Worm (Caenorhabditis elegans) whole organism, young adult: ENCODE results near the gene fut-8.

Experiments used
- B0261.1 ChIP-seq: sonication (generic microtip); optimal IDR thresholded peaks from 2 replicates; lab custom pipeline; 2016; ENCODE audit warnings: mild to moderate bottlenecking, missing genetic modification characterization, moderate library complexity, missing compliant biosample characterization
- C17E4.6 ChIP-seq: fragments of 200-800 bp; sonication (Bioruptor generic); IDR thresholded peaks from 2 replicates; pipeline ENCODE4 v1.3.6; 2022; ENCODE audit warnings: missing genetic modification reagents, missing genetic modification characterization, missing compliant biosample characterization
- F10E7.11 ChIP-seq: sonication (generic microtip); optimal IDR thresholded peaks from 2 replicates; lab custom pipeline; 2017; ENCODE audit warnings: mild to moderate bottlenecking, missing genetic modification characterization, moderate library complexity, missing compliant biosample characterization
- F57A8.1 ChIP-seq: fragments of 200-800 bp; sonication (Bioruptor generic); optimal IDR thresholded peaks from 2 replicates; lab custom pipeline; 2018; ENCODE audit warnings: mild to moderate bottlenecking, missing genetic modification characterization, moderate library complexity, missing compliant biosample characterization
- F57C9.4 ChIP-seq: sonication (generic microtip); optimal IDR thresholded peaks from 2 replicates; lab custom pipeline; 2017; ENCODE audit warnings: mild to moderate bottlenecking, missing genetic modification characterization, missing compliant biosample characterization
- T07F8.4 ChIP-seq: sonication (generic microtip); optimal IDR thresholded peaks from 2 replicates; lab custom pipeline; 2016; ENCODE audit warnings: mild to moderate bottlenecking, missing genetic modification characterization, moderate library complexity, missing compliant biosample characterization
- T26A5.8 ChIP-seq: sonication (generic microtip); optimal IDR thresholded peaks from 2 replicates; lab custom pipeline; 2016; ENCODE audit warnings: missing genetic modification characterization, missing compliant biosample characterization
- Y53G8AR.9 ChIP-seq: fragments of 200-800 bp; sonication (Bioruptor generic); conservative IDR thresholded peaks from 2 replicates; pipeline ENCODE4 v1.3.6; 2022; ENCODE audit warnings: missing genetic modification reagents, missing genetic modification characterization, missing compliant biosample characterization
- ama-1 ChIP-seq, 3 experiments: fragments of 150-350 bp in 1 of 3; sonication (generic microtip) in 2 of 3; optimal IDR thresholded peaks; 2 replicates each; lab custom pipeline; 2014 to 2018; ENCODE audit warnings: missing biosample characterization in 2 of 3, missing genetic modification characterization in 2 of 3, missing genetic modification reagents in 2 of 3
- aptf-3 ChIP-seq: fragments of 200-800 bp; sonication (Bioruptor generic); IDR thresholded peaks from 2 replicates; pipeline ENCODE4 v1.3.6; 2022; ENCODE audit warnings: missing genetic modification characterization, missing compliant biosample characterization
- attf-6 ChIP-seq: fragments of 200-800 bp; sonication (Bioruptor generic); IDR thresholded peaks from 2 replicates; pipeline ENCODE4 v1.3.6; 2022; ENCODE audit warnings: missing genetic modification reagents, missing genetic modification characterization, missing compliant biosample characterization
- ccch-3 ChIP-seq: fragments of 200-800 bp; sonication (Bioruptor generic); optimal IDR thresholded peaks from 2 replicates; lab custom pipeline; 2018; ENCODE audit warnings: mild to moderate bottlenecking, missing genetic modification characterization, missing compliant biosample characterization
- cebp-1 ChIP-seq, 2 experiments: fragments of 200-800 bp in 1 of 2; sonication (Bioruptor generic) in 1 of 2; sonication (generic microtip) in 1 of 2; IDR thresholded peaks in 1 of 2; optimal IDR thresholded peaks in 1 of 2; 2 replicates each; pipeline versions ENCODE4 v1.3.6 to Lab custom; 2017 to 2022; ENCODE audit warnings: missing compliant biosample characterization in 2 of 2, missing genetic modification characterization in 2 of 2, mild to moderate bottlenecking in 1 of 2, missing genetic modification reagents in 1 of 2, moderate library complexity in 1 of 2
- ceh-58 ChIP-seq: fragments of 200-800 bp; sonication (Bioruptor generic); IDR thresholded peaks from 2 replicates; pipeline ENCODE4 v1.3.6; 2022; ENCODE audit warnings: missing genetic modification characterization, missing compliant biosample characterization
- dpl-1 ChIP-seq: fragments of 150-350 bp; optimal IDR thresholded peaks from 2 replicates; lab custom pipeline; 2014; ENCODE audit warnings: missing biosample characterization, missing genetic modification reagents, missing genetic modification characterization
- egrh-3 ChIP-seq: fragments of 200-800 bp; sonication (Bioruptor generic); IDR thresholded peaks from 2 replicates; pipeline ENCODE4 v1.3.6; 2022; ENCODE audit warnings: missing genetic modification reagents, missing genetic modification characterization, missing compliant biosample characterization
- fkh-3 ChIP-seq: sonication (generic microtip); optimal IDR thresholded peaks from 2 replicates; lab custom pipeline; 2016; ENCODE audit warnings: mild to moderate bottlenecking, missing genetic modification characterization, missing compliant biosample characterization
- him-1 ChIP-seq: sonication (generic microtip); optimal IDR thresholded peaks from 2 replicates; lab custom pipeline; 2016; ENCODE audit warnings: missing genotype, missing genetic modification reagents, missing genetic modification characterization, missing compliant biosample characterization
- hsf-1 ChIP-seq: fragments of 200-800 bp; sonication (Bioruptor generic); IDR thresholded peaks from 2 replicates; pipeline ENCODE4 v1.3.6; 2022; ENCODE audit warnings: missing genetic modification reagents, missing genetic modification characterization, missing compliant biosample characterization
- let-526 ChIP-seq: fragments of 200-800 bp; sonication (Bioruptor generic); IDR thresholded peaks from 2 replicates; pipeline ENCODE4 v1.3.6; 2022; ENCODE audit warnings: missing genetic modification reagents, missing genetic modification characterization, missing compliant biosample characterization
- let-607 ChIP-seq, 2 experiments: fragments of 200-800 bp in 1 of 2; sonication (Bioruptor generic) in 1 of 2; sonication (generic microtip) in 1 of 2; optimal IDR thresholded peaks; 2 replicates each; lab custom pipeline; 2016 to 2018; ENCODE audit warnings: mild to moderate bottlenecking in 2 of 2, missing compliant biosample characterization in 2 of 2, missing genetic modification characterization in 2 of 2, moderate library complexity in 2 of 2, missing genotype in 1 of 2
- mcd-1 ChIP-seq: fragments of 200-800 bp; sonication (Bioruptor generic); IDR thresholded peaks from 2 replicates; pipeline ENCODE4 v1.3.6; 2022; ENCODE audit warnings: missing genetic modification reagents, missing genetic modification characterization, missing compliant biosample characterization
- mel-28 ChIP-seq: sonication (generic microtip); optimal IDR thresholded peaks from 2 replicates; lab custom pipeline; 2016; ENCODE audit warnings: borderline replicate concordance, mild to moderate bottlenecking, missing genetic modification characterization, missing compliant biosample characterization
- nhr-179 ChIP-seq: sonication (generic microtip); optimal IDR thresholded peaks from 2 replicates; lab custom pipeline; 2016; ENCODE audit warnings: mild to moderate bottlenecking, missing genetic modification characterization, missing compliant biosample characterization
- pbrm-1 ChIP-seq: fragments of 200-800 bp; sonication (Bioruptor generic); IDR thresholded peaks from 2 replicates; pipeline ENCODE4 v1.3.6; 2022; ENCODE audit warnings: missing genetic modification reagents, missing genetic modification characterization, missing compliant biosample characterization
- rcor-1 ChIP-seq: fragments of 200-800 bp; sonication (Bioruptor generic); IDR thresholded peaks from 2 replicates; pipeline ENCODE4 v1.3.6; 2022; ENCODE audit warnings: missing genetic modification reagents, missing genetic modification characterization, missing compliant biosample characterization
- repo-1 ChIP-seq: sonication (generic microtip); optimal IDR thresholded peaks from 2 replicates; lab custom pipeline; 2017; ENCODE audit warnings: mild to moderate bottlenecking, missing genetic modification characterization, missing compliant biosample characterization
- sdz-38 ChIP-seq: sonication (generic microtip); optimal IDR thresholded peaks from 2 replicates; lab custom pipeline; 2016; ENCODE audit warnings: missing genotype, missing genetic modification characterization, missing compliant biosample characterization
- sea-2 ChIP-seq: fragments of 200-800 bp; sonication (Bioruptor generic); IDR thresholded peaks from 2 replicates; pipeline ENCODE4 v1.3.6; 2022; ENCODE audit warnings: missing genetic modification characterization, missing compliant biosample characterization
- snpc-3.4 ChIP-seq: sonication (generic microtip); optimal IDR thresholded peaks from 2 replicates; lab custom pipeline; 2017; ENCODE audit warnings: missing genetic modification characterization, mild to moderate bottlenecking, missing compliant biosample characterization, antibody characterized with exemption, moderate library complexity, missing genotype, missing genetic modification reagents
- tbx-9 ChIP-seq: sonication (generic microtip); optimal IDR thresholded peaks from 2 replicates; lab custom pipeline; 2016; ENCODE audit warnings: borderline replicate concordance, missing genetic modification characterization, inconsistent platforms, missing compliant biosample characterization
- tlf-1 ChIP-seq: fragments of 200-800 bp; sonication (Bioruptor generic); optimal IDR thresholded peaks from 2 replicates; lab custom pipeline; 2018; ENCODE audit warnings: mild to moderate bottlenecking, missing genetic modification characterization, missing compliant biosample characterization
- unc-130 ChIP-seq: sonication (generic microtip); optimal IDR thresholded peaks from 2 replicates; lab custom pipeline; 2016; ENCODE audit warnings: missing genetic modification reagents, missing genetic modification characterization, missing compliant biosample characterization
- zim-3 ChIP-seq: sonication (generic microtip); optimal IDR thresholded peaks from 2 replicates; lab custom pipeline; 2017; ENCODE audit warnings: mild to moderate bottlenecking, missing genetic modification characterization, moderate library complexity, missing compliant biosample characterization
- ztf-18 ChIP-seq: sonication (generic microtip); optimal IDR thresholded peaks from 2 replicates; lab custom pipeline; 2016; ENCODE audit warnings: missing genotype, mild to moderate bottlenecking, missing genetic modification characterization, missing compliant biosample characterization
- ztf-28 ChIP-seq: fragments of 200-800 bp; sonication (Bioruptor generic); IDR thresholded peaks from 2 replicates; pipeline ENCODE4 v1.3.6; 2022; ENCODE audit warnings: missing genetic modification reagents, missing genetic modification characterization, missing compliant biosample characterization

Gene fut-8

DNA sequence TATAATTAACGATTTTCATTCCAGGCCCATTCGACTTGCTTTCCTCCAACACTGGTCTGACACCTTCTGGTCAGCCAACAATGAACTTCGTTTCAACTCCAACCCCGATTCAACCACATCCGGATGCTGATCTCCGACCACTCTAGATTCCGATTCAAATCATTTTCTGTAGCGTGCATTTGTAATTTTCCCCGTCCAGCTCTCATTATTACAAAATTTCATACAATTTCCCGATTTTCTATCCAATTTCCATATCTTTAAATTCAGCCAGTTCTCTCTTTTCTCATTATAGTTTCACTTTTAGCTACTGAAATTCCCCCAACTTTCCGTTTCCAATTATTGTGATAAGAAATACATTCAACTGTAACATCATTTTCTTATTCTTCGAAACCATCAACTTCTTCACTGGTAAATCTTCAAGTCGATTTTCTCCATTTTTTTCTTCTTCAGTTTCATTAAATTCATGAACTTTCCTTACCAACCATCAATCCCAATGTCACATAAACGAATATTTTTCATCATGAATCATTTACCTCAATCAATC lies 25.3 kb upstream of the fut-8 start (continued):
- TF ChIP-seq mcd-1 (peak; percentile 4; the same call in 1 of the 2 replicates), B0261.1 (tag; lab: Kevin White, UChicago) (no peak), sea-2 (GFP tag; lab: Robert Waterston, UW) (no peak), Y53G8AR.9 (GFP tag; lab: Robert Waterston, UW) (peak; percentile 32; the same call in 1 of the 2 replicates), mel-28 (tag; lab: Kevin White, UChicago) (no peak), dpl-1 (GFP tag; lab: Kevin White, UChicago) (no peak), repo-1 (tag; lab: Kevin White, UChicago) (peak; percentile 14), aptf-3 (no peak), F57A8.1 (GFP tag; lab: Kevin White, UChicago) (no peak), attf-6 (GFP tag; lab: Robert Waterston, UW) (no peak), ceh-58 (GFP tag; lab: Robert Waterston, UW) (no peak), unc-130 (GFP tag; lab: Kevin White, UChicago) (no peak), pbrm-1 (GFP tag; lab: Robert Waterston, UW) (peak; percentile 40; the same call in 1 of the 2 replicates), egrh-3 (GFP tag; lab: Robert Waterston, UW) (no peak), rcor-1 (GFP tag; lab: Robert Waterston, UW) (no peak), snpc-3.4 (tag; lab: Kevin White, UChicago) (peak; percentile 52), zim-3 (tag; lab: Kevin White, UChicago) (no peak), F57C9.4 (tag; lab: Kevin White, UChicago) (no peak), him-1 (tag; lab: Kevin White, UChicago) (peak; percentile 34), let-607 (tag; optimal IDR thresholded peaks at IDR 0.05; lab: Kevin White, UChicago) (no peak), T07F8.4 (no peak), F10E7.11 (tag; lab: Kevin White, UChicago) (peak; percentile 63), ztf-18 (tag; lab: Kevin White, UChicago) (no peak)

DNA sequence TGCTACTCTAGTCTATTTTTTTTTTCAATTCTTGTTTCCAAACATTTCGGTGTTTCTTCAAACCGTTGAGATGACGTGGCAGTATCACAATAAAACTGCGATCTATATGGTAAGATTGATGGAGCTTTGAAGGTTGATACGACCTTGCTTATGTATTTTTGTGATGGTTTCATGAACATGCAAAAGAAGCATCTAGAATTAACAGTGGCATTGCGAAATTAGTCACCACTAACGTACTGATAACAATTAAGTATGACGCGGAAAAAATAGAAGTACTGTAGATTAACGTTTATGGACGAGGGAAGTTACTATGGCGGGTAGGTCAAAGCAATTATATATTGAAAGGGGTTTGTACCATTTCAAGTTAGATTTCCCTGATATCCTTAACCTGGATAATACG lies 22.1 kb upstream of the fut-8 start:
- TF ChIP-seq fkh-3 (no peak), ztf-28 (GFP tag; lab: Robert Waterston, UW) (no peak), cebp-1 (GFP tag; IDR thresholded peaks at IDR 0.05; lab: Robert Waterston, UW) (peak; percentile 72; the same call in 1 of the 2 replicates), cebp-1 (tag; optimal IDR thresholded peaks at IDR 0.05; lab: Kevin White, UChicago) (peak; percentile 86), dpl-1 (GFP tag; lab: Kevin White, UChicago) (no peak), Y53G8AR.9 (GFP tag; lab: Robert Waterston, UW) (no peak)

DNA sequence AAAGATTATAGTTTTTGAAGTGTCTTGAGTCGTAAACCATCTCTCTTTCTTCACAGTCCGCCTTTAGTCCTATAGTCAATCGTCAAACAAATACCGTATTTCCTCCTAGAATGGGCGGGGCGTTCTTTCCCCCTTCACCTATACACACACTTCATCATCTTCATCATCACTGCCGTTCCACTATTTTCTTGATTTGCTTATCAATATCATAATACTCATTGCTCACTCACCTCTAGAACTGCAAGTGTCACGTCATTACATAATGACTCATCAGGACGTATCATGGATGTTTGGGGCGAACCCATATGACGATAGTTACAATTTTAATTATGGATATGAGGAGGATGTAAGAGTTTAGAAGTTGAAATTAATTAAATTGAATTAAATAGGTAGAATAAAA lies 20.4 kb upstream of the fut-8 start:
- TF ChIP-seq ama-1 (optimal IDR thresholded peaks at IDR 0.05; lab: Kevin White, UChicago) (no peak), ama-1 (GFP tag; optimal IDR thresholded peaks at IDR 0.05; lab: Kevin White, UChicago) (no peak), dpl-1 (GFP tag; lab: Kevin White, UChicago) (no peak), nhr-179 (tag; lab: Kevin White, UChicago) (no peak), sdz-38 (tag; lab: Kevin White, UChicago) (no peak), tbx-9 (tag; lab: Kevin White, UChicago) (no peak), let-607 (tag; optimal IDR thresholded peaks at IDR 0.05; lab: Kevin White, UChicago) (no peak), C17E4.6 (GFP tag; lab: Robert Waterston, UW) (no peak), B0261.1 (tag; lab: Kevin White, UChicago) (no peak), let-526 (no peak), ccch-3 (no peak), pbrm-1 (GFP tag; lab: Robert Waterston, UW) (no peak), tlf-1 (GFP tag; lab: Kevin White, UChicago) (no peak), T26A5.8 (tag; lab: Kevin White, UChicago) (no peak), hsf-1 (GFP tag; lab: Robert Waterston, UW) (no peak), rcor-1 (GFP tag; lab: Robert Waterston, UW) (no peak)
